Fruit fly (Drosophila melanogaster): Measurements from ENCODE around the gene CG31883.
A peak's percentile ranks its signal among the peaks of the same experiment; 100 is the strongest.

The CG31883 gene

dm6 chr2L:9505372-9506103 lies 22.8 kb upstream of the CG31883 start:
- TF ChIP-seq CG8478 (optimal IDR thresholded peaks at IDR 0.05), result no peak
- no peak for TF ChIP-seq CTCF (optimal IDR thresholded peaks at IDR 0.05)

dm6 chr2L:9506535-9507036 lies 21.7 kb upstream of the CG31883 start:
- TF ChIP-seq CG8478 (optimal IDR thresholded peaks at IDR 0.05) (no peak), CTCF (optimal IDR thresholded peaks at IDR 0.05) (no peak)

- TF ChIP-seq CTCF (optimal IDR thresholded peaks at IDR 0.05) (no peak), CG8478 (optimal IDR thresholded peaks at IDR 0.05) (no peak)
Observed at dm6 chr2L:9508547-9509197, 19.6 kb upstream of the CG31883 start.

- TF ChIP-seq CTCF (optimal IDR thresholded peaks at IDR 0.05), result no peak
- TF ChIP-seq CG8478 (optimal IDR thresholded peaks at IDR 0.05), result no peak
Observed at dm6 chr2L:9509653-9510052, 18.7 kb upstream of the CG31883 start.

dm6 chr2L:9510429-9510828 lies 17.9 kb upstream of the CG31883 start:
- no peak for TF ChIP-seq CG8478 (optimal IDR thresholded peaks at IDR 0.05)
- TF ChIP-seq CTCF (optimal IDR thresholded peaks at IDR 0.05), result no peak

dm6 chr2L:9512401-9513198 lies 15.7 kb upstream of the CG31883 start:
- TF ChIP-seq CG8478 (optimal IDR thresholded peaks at IDR 0.05) (no peak), CTCF (optimal IDR thresholded peaks at IDR 0.05) (peak; percentile 82 to 87)

dm6 chr2L:9513771-9514170 lies 14.5 kb upstream of the CG31883 start:
- no peak for TF ChIP-seq CG8478 (optimal IDR thresholded peaks at IDR 0.05)
- no peak for TF ChIP-seq CTCF (optimal IDR thresholded peaks at IDR 0.05)

dm6 chr2L:9520886-9521868 lies 7.1 kb upstream of the CG31883 start, which contains the start of gene Oatp30B:
Gene Oatp30B, plus strand, starts transcription at chr2L:9521210.
- TF ChIP-seq CTCF (optimal IDR thresholded peaks at IDR 0.05), result peak; percentile 1 to 60
- TF ChIP-seq CG8478 (optimal IDR thresholded peaks at IDR 0.05), result no peak

- TF ChIP-seq CG8478 (optimal IDR thresholded peaks at IDR 0.05) (no peak), CTCF (optimal IDR thresholded peaks at IDR 0.05) (no peak)
Observed at dm6 chr2L:9522766-9523174, 5.5 kb upstream of the CG31883 start.

- TF ChIP-seq CTCF (optimal IDR thresholded peaks at IDR 0.05) (no peak), CG8478 (optimal IDR thresholded peaks at IDR 0.05) (no peak)
Observed at dm6 chr2L:9524915-9525314, 3.4 kb upstream of the CG31883 start.

dm6 chr2L:9525719-9526118 lies 2.6 kb upstream of the CG31883 start:
- TF ChIP-seq CG8478 (optimal IDR thresholded peaks at IDR 0.05) (no peak), CTCF (optimal IDR thresholded peaks at IDR 0.05) (no peak)

dm6 chr2L:9526518-9526917 lies 1.8 kb upstream of the CG31883 start:
- TF ChIP-seq CTCF (optimal IDR thresholded peaks at IDR 0.05), result no peak
- no peak for TF ChIP-seq CG8478 (optimal IDR thresholded peaks at IDR 0.05)

dm6 chr2L:9529858-9530378 lies 1.6 kb downstream of the CG31883 start:
- TF ChIP-seq CTCF (optimal IDR thresholded peaks at IDR 0.05) (no peak), CG8478 (optimal IDR thresholded peaks at IDR 0.05) (no peak)

dm6 chr2L:9539988-9540573 lies 11.8 kb downstream of the CG31883 start, which contains the start of gene CG17855:
Gene CG17855, plus strand, starts transcription at chr2L:9540523.
- TF ChIP-seq CTCF (optimal IDR thresholded peaks at IDR 0.05) (peak; percentile 38 to 87), CG8478 (optimal IDR thresholded peaks at IDR 0.05) (no peak)

All from S2 (cell line).